Worm (Caenorhabditis elegans): Measurements from ENCODE around the gene T26H5.4.

The T26H5.4 gene

ce11 chrV:15471029-15471428 lies 22.5 kb upstream of the T26H5.4 start, which contains the start of gene dpf-1:
Gene dpf-1, plus strand, starts transcription at chrV:15471329.
- TF ChIP-seq elt-3 (tag; optimal IDR thresholded peaks at IDR 0.05) (no peak), unc-62 (GFP tag; optimal IDR thresholded peaks at IDR 0.05) (no peak), elt-1 (tag; optimal IDR thresholded peaks at IDR 0.05) (no peak), F13H6.1 (tag; optimal IDR thresholded peaks at IDR 0.05) (no peak), alr-1 (tag; optimal IDR thresholded peaks at IDR 0.05) (no peak), mab-5 (tag; optimal IDR thresholded peaks at IDR 0.05) (no peak), gmeb-1 (tag; optimal IDR thresholded peaks at IDR 0.05) (no peak), snpc-4 (tag; optimal IDR thresholded peaks at IDR 0.05) (no peak), fos-1 (tag; optimal IDR thresholded peaks at IDR 0.05) (no peak), mbf-1 (tag; optimal IDR thresholded peaks at IDR 0.05) (no peak)

- TF ChIP-seq skn-1 (tag; optimal IDR thresholded peaks at IDR 0.05) (no peak), R02D3.7 (tag; optimal IDR thresholded peaks at IDR 0.05) (no peak), mbf-1 (tag; optimal IDR thresholded peaks at IDR 0.05) (no peak), nhr-129 (tag; optimal IDR thresholded peaks at IDR 0.05) (no peak), mdl-1 (tag; optimal IDR thresholded peaks at IDR 0.05) (no peak), alr-1 (tag; optimal IDR thresholded peaks at IDR 0.05) (no peak), ceh-16 (tag; optimal IDR thresholded peaks at IDR 0.05) (no peak), unc-39 (tag; optimal IDR thresholded peaks at IDR 0.05) (no peak), ceh-82 (tag; optimal IDR thresholded peaks at IDR 0.05) (no peak), peb-1 (tag; optimal IDR thresholded peaks at IDR 0.05) (no peak), zag-1 (tag; optimal IDR thresholded peaks at IDR 0.05) (no peak), snpc-4 (tag; optimal IDR thresholded peaks at IDR 0.05) (no peak), ztf-4 (tag; optimal IDR thresholded peaks at IDR 0.05) (no peak)
These were observed 18.2 kb upstream of the T26H5.4 start for ce11 chrV:15466719-15467118.

DNA sequence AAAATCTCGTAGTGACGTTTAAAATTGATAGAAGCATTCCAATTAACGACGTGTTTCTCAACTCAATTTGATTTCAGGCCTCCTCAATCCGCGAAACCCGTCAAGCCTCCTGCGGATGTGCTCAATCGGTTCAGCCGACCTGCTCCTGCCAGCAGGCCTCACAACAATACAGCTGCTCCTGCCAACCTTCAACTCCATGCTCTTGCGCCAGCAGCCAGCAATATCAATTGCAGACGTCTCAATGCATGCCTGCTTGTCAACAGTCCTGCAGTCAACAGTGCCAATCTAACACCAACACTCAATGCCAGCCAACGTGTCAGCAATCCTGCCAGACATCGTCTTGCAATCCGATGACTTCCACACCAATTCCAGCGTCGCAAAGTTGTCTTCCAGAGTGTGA lies 17.5 kb upstream of the T26H5.4 start:
- TF ChIP-seq ceh-82 (tag; optimal IDR thresholded peaks at IDR 0.05), result no peak
- TF ChIP-seq nhr-23 (tag; optimal IDR thresholded peaks at IDR 0.05), result no peak
- TF ChIP-seq fos-1 (tag; optimal IDR thresholded peaks at IDR 0.05), result no peak
- TF ChIP-seq gmeb-1 (tag; optimal IDR thresholded peaks at IDR 0.05), result no peak
- TF ChIP-seq sma-3 (GFP tag; optimal IDR thresholded peaks at IDR 0.05), result no peak
- TF ChIP-seq alr-1 (tag; optimal IDR thresholded peaks at IDR 0.05), result no peak
- no peak for TF ChIP-seq lsy-2 (tag; optimal IDR thresholded peaks at IDR 0.05)
- no peak for TF ChIP-seq ztf-1 (GFP tag; conservative IDR thresholded peaks at IDR 0.05)
- no peak for TF ChIP-seq unc-55 (GFP tag; optimal IDR thresholded peaks at IDR 0.05)
- no peak for TF ChIP-seq zag-1 (tag; optimal IDR thresholded peaks at IDR 0.05)
- TF ChIP-seq lin-11 (tag; optimal IDR thresholded peaks at IDR 0.05), result no peak
- TF ChIP-seq nhr-25 (tag; optimal IDR thresholded peaks at IDR 0.05), result no peak
- no peak for TF ChIP-seq crh-2 (tag; optimal IDR thresholded peaks at IDR 0.05)
- no peak for TF ChIP-seq peb-1 (tag; optimal IDR thresholded peaks at IDR 0.05)
- no peak for TF ChIP-seq nhr-21 (tag; optimal IDR thresholded peaks at IDR 0.05)
- no peak for TF ChIP-seq skn-1 (tag; optimal IDR thresholded peaks at IDR 0.05)
- no peak for TF ChIP-seq nhr-12 (tag; optimal IDR thresholded peaks at IDR 0.05)

DNA sequence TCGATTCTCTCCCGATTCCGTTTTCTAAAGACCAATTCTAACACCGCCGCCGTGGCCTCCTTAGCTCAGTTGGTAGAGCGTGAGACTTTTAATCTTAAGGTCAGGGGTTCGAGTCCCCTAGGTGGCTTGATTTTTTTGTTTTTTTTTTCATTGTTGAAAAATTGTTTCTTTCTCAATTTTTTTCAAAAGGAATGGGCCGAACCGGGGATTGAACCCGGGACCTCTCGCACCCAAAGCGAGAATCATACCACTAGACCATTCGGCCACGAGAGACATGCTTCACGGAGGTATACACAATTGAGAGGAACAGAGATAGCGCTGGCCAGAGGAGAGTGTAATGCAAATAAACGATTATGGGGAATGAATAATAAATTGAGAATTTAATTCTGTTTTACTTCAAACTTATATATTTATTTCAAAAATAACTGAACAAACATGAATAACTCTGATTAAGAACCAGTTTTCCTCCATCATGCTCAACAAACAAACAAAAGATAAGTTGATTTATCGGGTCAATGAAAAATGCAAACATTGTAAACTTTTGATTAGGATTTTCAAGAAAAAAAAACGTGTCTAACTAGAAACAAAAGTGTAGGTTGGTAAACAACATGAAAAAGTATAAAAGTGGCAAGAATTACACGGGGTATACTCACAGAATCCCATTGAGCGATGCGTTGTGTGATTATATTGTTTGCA lies 16.7 kb upstream of the T26H5.4 start, which contains the start of gene pqn-71:
Gene pqn-71, plus strand, starts transcription at position 646 of the 696 bp plus-strand sequence.
- TF ChIP-seq nhr-237 (tag; optimal IDR thresholded peaks at IDR 0.05) (no peak), sem-4 (tag; optimal IDR thresholded peaks at IDR 0.05) (peak; percentile 63), nhr-21 (tag; optimal IDR thresholded peaks at IDR 0.05) (peak; percentile 82), nhr-77 (tag; optimal IDR thresholded peaks at IDR 0.05) (no peak), mab-5 (tag; optimal IDR thresholded peaks at IDR 0.05) (peak; percentile 46), nhr-10 (tag; optimal IDR thresholded peaks at IDR 0.05) (peak; percentile 26), fos-1 (tag; optimal IDR thresholded peaks at IDR 0.05) (peak; percentile 94), lin-11 (tag; optimal IDR thresholded peaks at IDR 0.05) (peak; percentile 66), lin-39 (tag; optimal IDR thresholded peaks at IDR 0.05) (no peak), ztf-1 (GFP tag; conservative IDR thresholded peaks at IDR 0.05) (no peak), zag-1 (tag; optimal IDR thresholded peaks at IDR 0.05) (peak; percentile 57), peb-1 (tag; optimal IDR thresholded peaks at IDR 0.05) (no peak), egl-27 (tag; optimal IDR thresholded peaks at IDR 0.05) (peak; percentile 80), mdl-1 (tag; optimal IDR thresholded peaks at IDR 0.05) (peak; percentile 11 to 76), sma-9 (GFP tag; optimal IDR thresholded peaks at IDR 0.05) (peak; percentile 74), sma-9 (tag; optimal IDR thresholded peaks at IDR 0.05) (no peak), lsy-2 (tag; optimal IDR thresholded peaks at IDR 0.05) (peak; percentile 71 to 85), R02D3.7 (tag; optimal IDR thresholded peaks at IDR 0.05) (no peak), elt-3 (tag; optimal IDR thresholded peaks at IDR 0.05) (no peak), ceh-82 (tag; optimal IDR thresholded peaks at IDR 0.05) (peak; percentile 16), unc-55 (GFP tag; optimal IDR thresholded peaks at IDR 0.05) (peak; percentile 69), nhr-6 (tag; optimal IDR thresholded peaks at IDR 0.05) (no peak), nhr-11 (tag; optimal IDR thresholded peaks at IDR 0.05) (peak; percentile 65), C34F6.9 (tag; optimal IDR thresholded peaks at IDR 0.05) (peak; percentile 52), unc-62 (GFP tag; optimal IDR thresholded peaks at IDR 0.05) (no peak), sma-3 (GFP tag; optimal IDR thresholded peaks at IDR 0.05) (peak; percentile 91), Y55F3AM.14 (GFP tag; optimal IDR thresholded peaks at IDR 0.05) (peak; percentile 79), F13H6.1 (tag; optimal IDR thresholded peaks at IDR 0.05) (peak; percentile 74), mbf-1 (tag; optimal IDR thresholded peaks at IDR 0.05) (peak; percentile 10), lin-13 (GFP tag; optimal IDR thresholded peaks at IDR 0.05) (peak; percentile 74), alr-1 (tag; optimal IDR thresholded peaks at IDR 0.05) (peak; percentile 8), crh-2 (tag; optimal IDR thresholded peaks at IDR 0.05) (peak; percentile 91), snpc-4 (tag; optimal IDR thresholded peaks at IDR 0.05) (peak; percentile 58), nhr-12 (tag; optimal IDR thresholded peaks at IDR 0.05) (no peak), gmeb-1 (tag; optimal IDR thresholded peaks at IDR 0.05) (peak; percentile 81), nhr-129 (tag; optimal IDR thresholded peaks at IDR 0.05) (peak; percentile 69), skn-1 (tag; optimal IDR thresholded peaks at IDR 0.05) (no peak)
